Fruit fly (Drosophila melanogaster): Measurements from ENCODE around the gene Or83c.

Or83c gene

dm6 chr3R:6078183-6078582, at the start of gene Or83c:
TSS of gene Or83c (minus strand) at chr3R:6078283.
- TF ChIP-seq tj (GFP tag; optimal IDR thresholded peaks at IDR 0.05) (no peak), CG7045 (GFP tag; optimal IDR thresholded peaks at IDR 0.05) (no peak), pad (GFP tag; optimal IDR thresholded peaks at IDR 0.05) (no peak)

- TF ChIP-seq tj (GFP tag; optimal IDR thresholded peaks at IDR 0.05) (no peak), pad (GFP tag; optimal IDR thresholded peaks at IDR 0.05) (no peak), Hr96 (GFP tag; optimal IDR thresholded peaks at IDR 0.05) (no peak), cic (GFP tag; optimal IDR thresholded peaks at IDR 0.05) (no peak), kay (GFP tag; ENCODE audit: borderline replicate concordance) (no peak), CG14711 (tag; optimal IDR thresholded peaks at IDR 0.05) (no peak), cnc (optimal IDR thresholded peaks at IDR 0.05) (no peak), CG12768 (GFP tag; optimal IDR thresholded peaks at IDR 0.05) (no peak), CG7101 (tag; optimal IDR thresholded peaks at IDR 0.05) (no peak), Clk (GFP tag; optimal IDR thresholded peaks at IDR 0.05) (no peak), CG33017 (tag; optimal IDR thresholded peaks at IDR 0.05) (no peak), toe (GFP tag; optimal IDR thresholded peaks at IDR 0.05) (no peak), bab1 (GFP tag; optimal IDR thresholded peaks at IDR 0.05) (no peak), Crg-1 (GFP tag; optimal IDR thresholded peaks at IDR 0.05) (no peak), CG11617 (GFP tag; optimal IDR thresholded peaks at IDR 0.05) (no peak), ovo (GFP tag; optimal IDR thresholded peaks at IDR 0.05) (no peak), CG1620 (GFP tag; optimal IDR thresholded peaks at IDR 0.05) (no peak), Mnt (GFP tag; optimal IDR thresholded peaks at IDR 0.05) (no peak)
Observed at dm6 chr3R:6122292-6122691, 44.2 kb upstream of the Or83c start, which contains the start of gene Vha14-2. TSS of gene Vha14-2 (plus strand) at chr3R:6122592.

- no peak for TF ChIP-seq CG33017 (tag; optimal IDR thresholded peaks at IDR 0.05)
- no peak for TF ChIP-seq pad (GFP tag; optimal IDR thresholded peaks at IDR 0.05)
- TF ChIP-seq CG5204 (GFP tag; optimal IDR thresholded peaks at IDR 0.05): no peak
- TF ChIP-seq cnc (optimal IDR thresholded peaks at IDR 0.05): no peak
- TF ChIP-seq cic (GFP tag; optimal IDR thresholded peaks at IDR 0.05): no peak
Observed at dm6 chr3R:6112252-6112995, 34.3 kb upstream of the Or83c start, which contains the start of gene Obp83g. TSS of gene Obp83g (minus strand) at chr3R:6112302.

dm6 chr3R:6110916-6111315, 32.8 kb upstream of the Or83c start, which contains the start of gene Obp83ef:
TSS of gene Obp83ef (minus strand) at chr3R:6111034.
- TF ChIP-seq kay (GFP tag; ENCODE audit: borderline replicate concordance): no peak
- no peak for TF ChIP-seq CG5204 (GFP tag; optimal IDR thresholded peaks at IDR 0.05)
- no peak for TF ChIP-seq CG7045 (GFP tag; optimal IDR thresholded peaks at IDR 0.05)
- no peak for TF ChIP-seq Hr96 (GFP tag; optimal IDR thresholded peaks at IDR 0.05)
- TF ChIP-seq toe (GFP tag; optimal IDR thresholded peaks at IDR 0.05): no peak
- no peak for TF ChIP-seq pad (GFP tag; optimal IDR thresholded peaks at IDR 0.05)
- TF ChIP-seq cnc (optimal IDR thresholded peaks at IDR 0.05): no peak
- no peak for TF ChIP-seq ovo (GFP tag; optimal IDR thresholded peaks at IDR 0.05)
- TF ChIP-seq CG14711 (tag; optimal IDR thresholded peaks at IDR 0.05): no peak
- no peak for TF ChIP-seq CG33017 (tag; optimal IDR thresholded peaks at IDR 0.05)
- no peak for TF ChIP-seq CG7101 (tag; optimal IDR thresholded peaks at IDR 0.05)
- TF ChIP-seq CG1620 (GFP tag; optimal IDR thresholded peaks at IDR 0.05): no peak
- TF ChIP-seq CG11617 (GFP tag; optimal IDR thresholded peaks at IDR 0.05): no peak
- TF ChIP-seq Mnt (GFP tag; optimal IDR thresholded peaks at IDR 0.05): no peak
- TF ChIP-seq bab1 (GFP tag; optimal IDR thresholded peaks at IDR 0.05): no peak
- TF ChIP-seq cic (GFP tag; optimal IDR thresholded peaks at IDR 0.05): no peak
- no peak for TF ChIP-seq Crg-1 (GFP tag; optimal IDR thresholded peaks at IDR 0.05)
- no peak for TF ChIP-seq CG12768 (GFP tag; optimal IDR thresholded peaks at IDR 0.05)

- TF ChIP-seq ovo (GFP tag; optimal IDR thresholded peaks at IDR 0.05) (no peak), tj (GFP tag; optimal IDR thresholded peaks at IDR 0.05) (peak; percentile 0), Crg-1 (GFP tag; optimal IDR thresholded peaks at IDR 0.05) (no peak), pad (GFP tag; optimal IDR thresholded peaks at IDR 0.05) (no peak), cnc (optimal IDR thresholded peaks at IDR 0.05) (no peak), CG1620 (GFP tag; optimal IDR thresholded peaks at IDR 0.05) (no peak), Mnt (GFP tag; optimal IDR thresholded peaks at IDR 0.05) (no peak)
Observed at dm6 chr3R:6107792-6108191, 29.7 kb upstream of the Or83c start, which contains the start of gene Obp83cd. TSS of gene Obp83cd (plus strand) at chr3R:6108134.

- TF ChIP-seq toe (GFP tag; optimal IDR thresholded peaks at IDR 0.05) (no peak), CG7045 (GFP tag; optimal IDR thresholded peaks at IDR 0.05) (no peak), CG7101 (tag; optimal IDR thresholded peaks at IDR 0.05) (no peak), pad (GFP tag; optimal IDR thresholded peaks at IDR 0.05) (no peak), Clk (GFP tag; optimal IDR thresholded peaks at IDR 0.05) (no peak), CG12768 (GFP tag; optimal IDR thresholded peaks at IDR 0.05) (no peak), kay (GFP tag; ENCODE audit: borderline replicate concordance) (no peak), tj (GFP tag; optimal IDR thresholded peaks at IDR 0.05) (no peak), Crg-1 (GFP tag; optimal IDR thresholded peaks at IDR 0.05) (no peak)
Observed at dm6 chr3R:6107353-6107752, 29.3 kb upstream of the Or83c start.

- TF ChIP-seq CG33017 (tag; optimal IDR thresholded peaks at IDR 0.05) (no peak), Clk (GFP tag; optimal IDR thresholded peaks at IDR 0.05) (no peak), cnc (optimal IDR thresholded peaks at IDR 0.05) (no peak)
Observed at dm6 chr3R:6106711-6107110, 28.6 kb upstream of the Or83c start.
